Worm (Caenorhabditis elegans): ENCODE results near the gene adm-2.

DNA sequence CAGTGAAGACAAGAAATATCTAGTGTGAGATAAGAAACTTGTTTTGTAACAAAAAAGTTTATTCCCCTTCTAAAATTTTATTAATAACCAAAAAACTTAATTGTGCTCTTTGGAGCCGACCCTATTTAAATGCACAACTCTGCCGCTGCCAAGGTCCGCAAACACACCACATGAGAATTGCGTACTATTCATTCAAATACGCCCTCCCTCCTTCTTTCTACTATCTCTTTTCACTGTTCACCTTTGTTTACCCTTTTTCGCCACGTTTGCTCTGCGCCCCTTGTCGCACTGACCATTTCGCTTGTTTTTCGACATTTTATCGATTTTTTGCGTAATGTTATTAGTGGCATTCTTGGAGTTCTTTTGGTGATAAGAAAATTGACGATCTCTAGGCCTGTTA, 18.1 kb upstream of the adm-2 start:
- peak; percentile 39 for TF ChIP-seq pqm-1 (tag; optimal IDR thresholded peaks at IDR 0.05)
- no peak for TF ChIP-seq ces-1 (GFP tag; optimal IDR thresholded peaks at IDR 0.05)
